Worm (Caenorhabditis elegans) whole organism, young adult: Measurements from ENCODE around the gene lin-36.

Experiments
- K11D2.4 ChIP-seq: fragments of 200-800 bp; sonication (Bioruptor generic); IDR thresholded peaks from 2 replicates; pipeline ENCODE4 v1.3.6; 2022; ENCODE audit warnings: missing genetic modification reagents, missing genetic modification characterization, missing compliant biosample characterization
- ama-1 ChIP-seq, 3 experiments: fragments of 150-350 bp in 1 of 3; sonication (generic microtip) in 2 of 3; optimal IDR thresholded peaks; 2 replicates each; lab custom pipeline; 2014 to 2018; ENCODE audit warnings: missing biosample characterization in 2 of 3, missing genetic modification characterization in 2 of 3, missing genetic modification reagents in 2 of 3
- lin-35 ChIP-seq, 3 experiments: fragments of 150-350 bp in 2 of 3; sonication (generic microtip) in 1 of 3; optimal IDR thresholded peaks; 2 replicates each; lab custom pipeline; 2014 to 2018; ENCODE audit warnings: missing biosample characterization in 3 of 3, missing genetic modification characterization in 3 of 3, missing genetic modification reagents in 3 of 3
- madf-10 ChIP-seq: sonication (generic microtip); optimal IDR thresholded peaks from 2 replicates; lab custom pipeline; 2016; ENCODE audit warnings: mild to moderate bottlenecking, missing genetic modification characterization, missing compliant biosample characterization
- nfyb-1 ChIP-seq: fragments of 200-800 bp; sonication (Bioruptor generic); IDR thresholded peaks from 2 replicates; pipeline ENCODE4 v1.3.6; 2022; ENCODE audit warnings: missing genetic modification reagents, missing genetic modification characterization, missing compliant biosample characterization
- pha-4 ChIP-seq: fragments of 150-350 bp; sonication (generic microtip); optimal IDR thresholded peaks from 2 replicates; lab custom pipeline; 2014; ENCODE audit warnings: missing biosample characterization, missing genetic modification reagents, missing genetic modification characterization
- unc-62 ChIP-seq: fragments of 150-350 bp; optimal IDR thresholded peaks from 2 replicates; lab custom pipeline; 2014; ENCODE audit warnings: missing biosample characterization, missing genetic modification reagents, missing genetic modification characterization

DNA sequence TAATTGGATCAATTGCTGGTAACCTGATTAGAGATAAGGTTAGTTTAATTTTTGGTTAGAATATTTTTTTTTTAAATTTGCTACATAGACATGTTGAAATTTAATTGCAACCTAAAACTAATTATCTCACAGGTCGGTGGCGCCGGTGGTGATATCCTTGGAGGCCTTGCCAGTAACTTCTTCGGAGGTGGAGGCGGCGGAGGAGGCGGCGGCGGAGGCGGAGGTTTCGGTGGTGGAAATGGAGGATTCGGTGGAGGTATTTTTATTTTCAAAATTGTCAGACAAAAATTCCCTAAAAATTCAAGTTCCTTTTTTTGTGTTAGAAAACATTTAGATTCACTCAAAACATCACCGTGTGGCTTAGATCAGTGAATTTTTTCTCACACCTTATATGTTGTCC lies 39.4 kb downstream of the lin-36 start:
- TF ChIP-seq ama-1 (optimal IDR thresholded peaks at IDR 0.05; lab: Kevin White, UChicago) (no peak), ama-1 (GFP tag; optimal IDR thresholded peaks at IDR 0.05; lab: Kevin White, UChicago) (no peak), lin-35 (GFP tag; optimal IDR thresholded peaks at IDR 0.05; lab: Kevin White, UChicago) (no peak), madf-10 (no peak), pha-4 (tag; lab: Kevin White, UChicago) (no peak), nfyb-1 (no peak), K11D2.4 (GFP tag; lab: Robert Waterston, UW) (no peak), unc-62 (GFP tag; lab: Kevin White, UChicago) (no peak)
